Fruit fly (Drosophila melanogaster): ENCODE measurements around the gene SIFaR.

DNA sequence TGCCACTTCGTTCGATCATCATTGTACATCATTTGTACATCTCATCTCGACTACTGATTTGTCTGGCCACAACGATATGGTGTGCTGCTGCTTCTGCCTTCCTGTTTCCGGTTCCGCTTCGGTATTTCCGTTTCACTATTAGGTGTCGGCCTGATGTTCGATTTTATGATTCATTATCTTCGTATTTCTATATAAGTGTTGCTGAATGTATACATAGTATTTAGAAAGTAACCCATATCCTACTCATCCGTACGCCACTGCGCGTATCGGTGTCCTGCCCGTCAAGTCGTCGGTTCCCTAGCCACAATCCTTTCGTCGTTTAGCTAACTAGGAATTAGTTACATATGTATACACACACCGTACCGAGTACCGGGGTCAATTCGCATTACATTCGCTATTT is 25.3 kb upstream of the SIFaR start:
- no peak for TF ChIP-seq usp (GFP tag; optimal IDR thresholded peaks at IDR 0.05)
- no peak for TF ChIP-seq Dll (optimal IDR thresholded peaks at IDR 0.05)
- TF ChIP-seq CG8478 (optimal IDR thresholded peaks at IDR 0.05): no peak
- no peak for TF ChIP-seq pan (optimal IDR thresholded peaks at IDR 0.05)
